Worm (Caenorhabditis elegans): ENCODE results near the gene rgs-4.

rgs-4 gene

DNA sequence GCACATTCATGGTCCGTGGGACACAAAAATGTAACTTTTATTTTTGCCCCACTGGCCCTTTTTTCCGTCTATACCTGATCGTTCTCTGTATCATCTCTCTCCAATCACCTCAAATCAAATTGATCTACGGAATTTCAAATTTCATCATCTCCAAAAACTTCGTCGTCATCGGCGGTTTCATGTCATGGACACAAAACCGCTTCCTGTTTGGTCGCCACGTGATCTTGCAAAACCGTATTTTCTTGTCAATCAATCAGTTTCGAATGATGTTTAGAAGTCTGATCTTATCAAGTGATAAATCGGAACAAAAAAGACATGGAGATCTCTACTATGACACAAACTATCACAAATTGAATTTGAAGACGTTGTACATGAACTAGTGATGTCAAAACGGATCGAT is 28.9 kb upstream of the rgs-4 start (continued):
- TF ChIP-seq irx-1 (tag; optimal IDR thresholded peaks at IDR 0.05): no peak
- TF ChIP-seq mep-1 (tag; optimal IDR thresholded peaks at IDR 0.05): no peak
- TF ChIP-seq aha-1 (tag; optimal IDR thresholded peaks at IDR 0.05): no peak
- no peak for TF ChIP-seq ceh-63 (GFP tag; optimal IDR thresholded peaks at IDR 0.05)
- TF ChIP-seq fkh-10 (GFP tag; optimal IDR thresholded peaks at IDR 0.05): no peak
- no peak for TF ChIP-seq ceh-8 (GFP tag; optimal IDR thresholded peaks at IDR 0.05)
- no peak for TF ChIP-seq snpc-4 (tag; optimal IDR thresholded peaks at IDR 0.05)
- TF ChIP-seq isw-1 (GFP tag; IDR thresholded peaks at IDR 0.05): no peak
- TF ChIP-seq alr-1 (tag; optimal IDR thresholded peaks at IDR 0.05; ENCODE audit: borderline replicate concordance): no peak
- TF ChIP-seq lin-15B (tag; optimal IDR thresholded peaks at IDR 0.05): no peak
- TF ChIP-seq egl-13 (tag; optimal IDR thresholded peaks at IDR 0.05): no peak
- no peak for TF ChIP-seq aly-2 (tag; optimal IDR thresholded peaks at IDR 0.05)
- TF ChIP-seq nhr-71 (tag; optimal IDR thresholded peaks at IDR 0.05): peak; percentile 84
- no peak for TF ChIP-seq unc-130 (tag; optimal IDR thresholded peaks at IDR 0.05)
- TF ChIP-seq snu-23 (GFP tag; optimal IDR thresholded peaks at IDR 0.05): peak; percentile 62
- TF ChIP-seq hpl-2 (GFP tag; optimal IDR thresholded peaks at IDR 0.05): no peak
- no peak for TF ChIP-seq unc-62 (GFP tag; optimal IDR thresholded peaks at IDR 0.05)
- TF ChIP-seq mab-9 (GFP tag; IDR thresholded peaks at IDR 0.05): no peak
- no peak for TF ChIP-seq ama-1 (optimal IDR thresholded peaks at IDR 0.05)
- no peak for TF ChIP-seq pag-3 (tag; optimal IDR thresholded peaks at IDR 0.05; ENCODE audit: borderline replicate concordance, insufficient read depth)
- peak; percentile 84 for TF ChIP-seq nhr-19 (GFP tag; conservative IDR thresholded peaks at IDR 0.05)
- TF ChIP-seq hlh-17 (GFP tag; optimal IDR thresholded peaks at IDR 0.05; ENCODE audit: borderline replicate concordance): no peak
- TF ChIP-seq sptf-1 (tag; optimal IDR thresholded peaks at IDR 0.05): no peak
- TF ChIP-seq nhr-11 (tag; optimal IDR thresholded peaks at IDR 0.05): no peak
- no peak for TF ChIP-seq sup-37 (GFP tag; optimal IDR thresholded peaks at IDR 0.05)
- TF ChIP-seq nhr-85 (tag): peak; percentile 98
- TF ChIP-seq ceh-90 (tag; optimal IDR thresholded peaks at IDR 0.05): no peak
- peak; percentile 83 for TF ChIP-seq tbx-2 (tag; optimal IDR thresholded peaks at IDR 0.05)
- peak in 1 of 2 experiments; percentile 28 for TF ChIP-seq lsy-2 (tag; optimal IDR thresholded peaks at IDR 0.05)
- TF ChIP-seq jun-1 (tag; optimal IDR thresholded peaks at IDR 0.05): no peak
- TF ChIP-seq pax-3 (tag; optimal IDR thresholded peaks at IDR 0.05): no peak
- peak; percentile 87 for TF ChIP-seq lin-14 (GFP tag; optimal IDR thresholded peaks at IDR 0.05)
- TF ChIP-seq fkh-4 (tag; optimal IDR thresholded peaks at IDR 0.05; ENCODE audit: borderline replicate concordance): no peak
- no peak for TF ChIP-seq unc-98 (GFP tag; IDR thresholded peaks at IDR 0.05)
- TF ChIP-seq efl-3 (GFP tag; optimal IDR thresholded peaks at IDR 0.05): no peak
- no peak for TF ChIP-seq sox-4 (tag; optimal IDR thresholded peaks at IDR 0.05)
- no peak for TF ChIP-seq ztf-4 (tag; optimal IDR thresholded peaks at IDR 0.05)
- no peak for TF ChIP-seq nhr-237 (tag; optimal IDR thresholded peaks at IDR 0.05)
- TF ChIP-seq nhr-12 (tag; optimal IDR thresholded peaks at IDR 0.05): no peak
- no peak for TF ChIP-seq unc-86 (tag; optimal IDR thresholded peaks at IDR 0.05)
- TF ChIP-seq nhr-20 (tag; optimal IDR thresholded peaks at IDR 0.05): peak; percentile 96
- no peak for TF ChIP-seq mef-2 (tag; optimal IDR thresholded peaks at IDR 0.05)
- no peak for TF ChIP-seq ztf-11 (tag; optimal IDR thresholded peaks at IDR 0.05)
- no peak for TF ChIP-seq nhr-84 (tag; optimal IDR thresholded peaks at IDR 0.05)
- no peak for TF ChIP-seq fos-1 (tag; optimal IDR thresholded peaks at IDR 0.05)
- no peak for TF ChIP-seq zag-1 (tag; optimal IDR thresholded peaks at IDR 0.05)
